Worm (Caenorhabditis elegans) whole organism, L2 larva: ENCODE data around the gene C36B7.1.

ENCODE experiments used
- R02D3.7 ChIP-seq: fragments of 150-350 bp; optimal IDR thresholded peaks from 2 replicates; lab custom pipeline; 2014; ENCODE audit warnings: missing biosample characterization, missing genetic modification characterization
- alr-1 ChIP-seq: fragments of 150-350 bp; optimal IDR thresholded peaks from 2 replicates; lab custom pipeline; 2014; ENCODE audit warnings: missing biosample characterization, missing genetic modification characterization
- ama-1 ChIP-seq: fragments of 150-350 bp; optimal IDR thresholded peaks from 2 replicates; lab custom pipeline; 2018; ENCODE audit warnings: inconsistent platforms
- dmd-4 ChIP-seq: sonication (generic microtip); optimal IDR thresholded peaks from 2 replicates; lab custom pipeline; 2017; ENCODE audit warnings: missing biosample characterization, missing genetic modification characterization
- elt-3 ChIP-seq: sonication (generic microtip); optimal IDR thresholded peaks from 2 replicates; lab custom pipeline; 2017; ENCODE audit warnings: missing biosample characterization, missing genetic modification characterization
- lin-39 ChIP-seq: fragments of 150-350 bp; optimal IDR thresholded peaks from 2 replicates; lab custom pipeline; 2014; ENCODE audit warnings: missing biosample characterization, missing genetic modification reagents, missing genetic modification characterization
- lsy-2 ChIP-seq, 2 experiments: fragments of 150-350 bp in 1 of 2; sonication (generic microtip) in 1 of 2; optimal IDR thresholded peaks; 2 replicates each; lab custom pipeline; 2014 to 2017; ENCODE audit warnings: missing biosample characterization in 2 of 2, missing genetic modification characterization in 2 of 2
- nhr-10 ChIP-seq: sonication (generic microtip); optimal IDR thresholded peaks from 2 replicates; lab custom pipeline; 2017; ENCODE audit warnings: missing biosample characterization, missing genetic modification characterization
- nhr-11 ChIP-seq: fragments of 150-350 bp; optimal IDR thresholded peaks from 2 replicates; lab custom pipeline; 2014; ENCODE audit warnings: missing biosample characterization, missing genetic modification characterization
- nhr-23 ChIP-seq: fragments of 150-350 bp; optimal IDR thresholded peaks from 2 replicates; lab custom pipeline; 2014; ENCODE audit warnings: missing biosample characterization, missing genetic modification reagents, missing genetic modification characterization
- nhr-25 ChIP-seq: fragments of 150-350 bp; sonication (generic microtip); optimal IDR thresholded peaks from 3 replicates; lab custom pipeline; 2014; ENCODE audit warnings: missing biosample characterization, missing genetic modification characterization
- nhr-77 ChIP-seq: fragments of 150-350 bp; optimal IDR thresholded peaks from 2 replicates; lab custom pipeline; 2014; ENCODE audit warnings: missing biosample characterization, missing genetic modification characterization
- snpc-4 ChIP-seq: fragments of 150-350 bp; optimal IDR thresholded peaks from 2 replicates; lab custom pipeline; 2014; ENCODE audit warnings: missing biosample characterization, missing genetic modification characterization

- TF ChIP-seq alr-1 (tag; lab: Kevin White, UChicago), result no peak
- TF ChIP-seq lin-39 (tag; lab: Kevin White, UChicago), result no peak
- TF ChIP-seq nhr-11, result no peak
- TF ChIP-seq ama-1 (lab: Kevin White, UChicago), result no peak
- no peak for TF ChIP-seq snpc-4 (tag; lab: Kevin White, UChicago)
- no peak for TF ChIP-seq nhr-77 (tag; lab: Kevin White, UChicago)
- TF ChIP-seq R02D3.7, result no peak
- no peak for TF ChIP-seq nhr-23 (tag; lab: Kevin White, UChicago)
- TF ChIP-seq nhr-10 (tag; lab: Kevin White, UChicago), result no peak
- TF ChIP-seq elt-3 (tag; lab: Kevin White, UChicago), result no peak
- no peak for TF ChIP-seq nhr-25 (tag; lab: Kevin White, UChicago)
- TF ChIP-seq lsy-2 (tag; optimal IDR thresholded peaks at IDR 0.05; lab: Kevin White, UChicago), result no peak
- TF ChIP-seq dmd-4, result no peak
Measured at ce11 chrX:7100290-7100689, 12.4 kb upstream of the C36B7.1 start, which contains the start of gene C36B7.6.
